Worm (Caenorhabditis elegans): ENCODE results near the gene ZK863.1.

Gene ZK863.1

DNA sequence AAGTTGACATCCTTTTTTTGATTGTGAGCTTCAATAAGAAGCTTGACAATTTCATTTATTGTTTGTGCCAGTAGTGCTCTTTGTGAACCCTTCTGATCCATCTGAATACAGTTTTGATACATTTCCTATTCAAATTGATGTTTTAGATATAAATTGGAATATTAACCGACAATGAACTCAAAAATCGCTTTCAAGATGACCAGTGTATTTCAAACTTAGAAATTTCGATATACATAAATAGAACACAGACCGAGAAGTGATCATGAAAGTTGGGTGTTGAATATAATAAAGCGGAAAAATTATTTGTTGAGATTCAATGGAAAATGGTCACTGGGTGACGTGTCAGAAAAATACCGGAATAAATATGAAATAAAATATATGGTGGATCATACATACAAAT is 11.3 kb upstream of the ZK863.1 start, which contains the start of gene elpc-3:
Gene elpc-3 (minus strand): TSS at position 101 of the 400 bp plus-strand sequence.
- TF ChIP-seq fkh-10 (GFP tag; optimal IDR thresholded peaks at IDR 0.05) (no peak), hmg-11 (tag; optimal IDR thresholded peaks at IDR 0.05) (no peak), ceh-16 (tag; optimal IDR thresholded peaks at IDR 0.05) (no peak), R02D3.7 (tag; optimal IDR thresholded peaks at IDR 0.05) (no peak), unc-39 (tag; optimal IDR thresholded peaks at IDR 0.05) (no peak), mml-1 (tag; optimal IDR thresholded peaks at IDR 0.05) (no peak), ama-1 (optimal IDR thresholded peaks at IDR 0.05) (no peak), nhr-23 (tag; optimal IDR thresholded peaks at IDR 0.05) (no peak), sea-2 (GFP tag; optimal IDR thresholded peaks at IDR 0.05) (no peak), snpc-4 (tag; optimal IDR thresholded peaks at IDR 0.05) (no peak), lin-39 (tag; optimal IDR thresholded peaks at IDR 0.05) (no peak), nhr-237 (tag; optimal IDR thresholded peaks at IDR 0.05) (no peak), unc-62 (GFP tag; optimal IDR thresholded peaks at IDR 0.05) (no peak), aly-2 (tag; optimal IDR thresholded peaks at IDR 0.05) (no peak), egl-5 (tag; optimal IDR thresholded peaks at IDR 0.05) (no peak)

DNA sequence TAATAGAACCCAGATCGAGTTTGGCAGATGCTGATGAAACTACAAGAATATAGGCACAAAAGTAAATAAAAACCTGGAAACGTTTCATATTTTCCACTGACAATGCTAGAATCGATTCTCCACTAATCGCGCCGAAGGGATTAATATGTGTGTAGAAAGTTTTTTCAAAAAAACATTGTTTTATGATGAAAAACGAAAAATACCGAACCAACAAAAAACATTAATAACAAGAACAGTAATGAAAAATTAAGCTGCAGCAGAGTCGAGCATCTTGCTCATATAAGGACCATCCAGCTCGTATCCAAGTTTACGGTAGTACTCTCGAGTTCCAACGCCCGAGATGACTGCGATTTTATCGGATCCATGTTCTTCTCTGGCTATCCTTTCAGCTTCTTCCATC is 9.3 kb upstream of the ZK863.1 start, which contains the start of gene clec-224:
Gene clec-224 (minus strand): TSS at position 101 of the 400 bp plus-strand sequence.
- TF ChIP-seq nhr-23 (tag; optimal IDR thresholded peaks at IDR 0.05): no peak
- no peak for TF ChIP-seq pha-4 (tag; optimal IDR thresholded peaks at IDR 0.05)
- TF ChIP-seq nhr-12 (tag; optimal IDR thresholded peaks at IDR 0.05): no peak
- no peak for TF ChIP-seq snpc-4 (tag; optimal IDR thresholded peaks at IDR 0.05)
- TF ChIP-seq sea-2 (GFP tag; optimal IDR thresholded peaks at IDR 0.05): no peak
- no peak for TF ChIP-seq R02D3.7 (tag; optimal IDR thresholded peaks at IDR 0.05)
- no peak for TF ChIP-seq nhr-28 (tag; optimal IDR thresholded peaks at IDR 0.05)
- TF ChIP-seq nhr-43 (tag; optimal IDR thresholded peaks at IDR 0.05; ENCODE audit: poor library complexity, severe bottlenecking): no peak
- TF ChIP-seq mml-1 (tag; optimal IDR thresholded peaks at IDR 0.05): no peak
- no peak for TF ChIP-seq elt-2 (tag; optimal IDR thresholded peaks at IDR 0.05)
- no peak for TF ChIP-seq nfya-1 (tag; optimal IDR thresholded peaks at IDR 0.05; ENCODE audit: insufficient read depth)
- no peak for TF ChIP-seq ceh-16 (tag; optimal IDR thresholded peaks at IDR 0.05)
- TF ChIP-seq elt-3 (tag; optimal IDR thresholded peaks at IDR 0.05): no peak
- TF ChIP-seq pqm-1 (tag; optimal IDR thresholded peaks at IDR 0.05): no peak
- TF ChIP-seq lin-39 (tag; optimal IDR thresholded peaks at IDR 0.05): no peak

DNA sequence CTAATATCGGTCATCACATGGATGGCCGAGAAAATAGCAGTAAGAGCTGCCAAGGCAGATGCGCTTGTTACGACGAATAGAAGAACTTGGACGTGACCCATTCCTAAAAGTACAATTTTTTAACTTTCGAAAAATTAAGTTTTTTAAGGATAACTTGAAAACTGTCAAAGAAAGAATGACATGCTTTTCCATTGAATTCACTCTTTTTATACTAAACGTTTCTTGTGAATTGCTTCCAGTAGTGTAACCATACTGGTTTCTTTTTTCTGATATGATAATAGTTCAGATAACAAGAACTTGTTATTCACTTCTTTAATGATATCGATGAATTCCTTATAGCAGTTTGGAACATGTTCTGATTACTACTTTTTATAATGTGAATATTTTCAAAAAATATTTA is 2.4 kb downstream of the ZK863.1 start, which contains the start of gene col-37:
Gene col-37 (minus strand): TSS at position 101 of the 400 bp plus-strand sequence.
- TF ChIP-seq R02D3.7 (tag; optimal IDR thresholded peaks at IDR 0.05): no peak

DNA sequence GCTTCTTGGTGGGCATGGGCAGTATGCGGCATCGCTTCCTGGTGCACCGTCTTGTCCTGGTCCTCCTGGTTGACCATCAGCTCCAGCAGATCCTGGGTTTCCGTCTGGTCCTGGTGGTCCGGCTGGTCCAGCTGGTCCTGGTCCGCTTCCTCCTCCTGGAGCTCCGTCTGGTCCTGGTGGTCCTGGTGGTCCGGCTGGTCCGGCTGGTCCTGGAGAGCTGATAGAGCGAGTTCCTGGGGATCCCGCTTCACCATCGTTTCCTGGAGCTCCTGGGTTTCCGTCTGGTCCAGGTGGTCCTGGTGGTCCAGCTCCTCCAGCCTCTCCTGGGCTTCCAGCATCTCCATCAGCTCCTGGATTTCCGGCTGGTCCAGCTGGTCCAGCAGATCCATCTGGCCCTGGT is 3.0 kb downstream of the ZK863.1 start:
- no peak for TF ChIP-seq lin-39 (tag; optimal IDR thresholded peaks at IDR 0.05)
- TF ChIP-seq fkh-10 (GFP tag; optimal IDR thresholded peaks at IDR 0.05): no peak
- no peak for TF ChIP-seq ztf-4 (tag; optimal IDR thresholded peaks at IDR 0.05)
- TF ChIP-seq fkh-2 (tag; optimal IDR thresholded peaks at IDR 0.05): no peak
- TF ChIP-seq nhr-25 (tag; optimal IDR thresholded peaks at IDR 0.05): no peak
- no peak for TF ChIP-seq tbx-2 (tag; optimal IDR thresholded peaks at IDR 0.05)
- no peak for TF ChIP-seq elt-3 (tag; optimal IDR thresholded peaks at IDR 0.05)
- TF ChIP-seq eor-1 (tag; optimal IDR thresholded peaks at IDR 0.05): no peak
- TF ChIP-seq pha-4 (tag; optimal IDR thresholded peaks at IDR 0.05): no peak

DNA sequence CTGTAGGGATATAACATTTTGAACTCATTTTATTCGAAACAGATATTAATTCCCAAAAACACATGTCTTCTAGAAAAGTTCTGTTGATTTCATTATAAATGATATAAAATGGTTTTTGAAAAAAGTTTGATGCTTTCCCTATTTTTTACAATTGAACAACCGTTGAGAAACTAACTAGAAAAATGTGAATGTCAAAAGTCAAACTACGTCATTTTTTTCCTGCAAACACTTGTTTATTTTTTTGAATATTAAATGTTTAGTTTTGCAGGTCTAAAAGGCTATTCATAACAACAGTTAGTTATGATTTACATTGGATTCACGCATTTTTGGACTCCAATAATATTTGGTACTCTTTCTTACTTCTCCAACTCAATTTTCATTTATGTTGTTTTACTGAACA is 7.1 kb downstream of the ZK863.1 start, which contains the start of gene srj-4:
Gene srj-4 (plus strand): TSS at position 301 of the 400 bp plus-strand sequence.
- TF ChIP-seq ztf-11 (tag; optimal IDR thresholded peaks at IDR 0.05) (no peak), ztf-4 (tag; optimal IDR thresholded peaks at IDR 0.05) (no peak), lsy-12 (tag; optimal IDR thresholded peaks at IDR 0.05) (no peak), unc-39 (tag; optimal IDR thresholded peaks at IDR 0.05) (no peak), ZK546.5 (tag; optimal IDR thresholded peaks at IDR 0.05) (no peak), lin-39 (tag; optimal IDR thresholded peaks at IDR 0.05) (no peak), nhr-25 (tag; optimal IDR thresholded peaks at IDR 0.05) (no peak), jun-1 (tag; optimal IDR thresholded peaks at IDR 0.05) (no peak), R02D3.7 (tag; optimal IDR thresholded peaks at IDR 0.05) (no peak), nhr-11 (tag; optimal IDR thresholded peaks at IDR 0.05) (no peak), fkh-2 (tag; optimal IDR thresholded peaks at IDR 0.05) (no peak), lin-15B (tag; optimal IDR thresholded peaks at IDR 0.05) (no peak), nhr-76 (tag; optimal IDR thresholded peaks at IDR 0.05) (no peak), skn-1 (tag; optimal IDR thresholded peaks at IDR 0.05) (no peak), egl-27 (tag; optimal IDR thresholded peaks at IDR 0.05) (no peak), elt-3 (tag; optimal IDR thresholded peaks at IDR 0.05) (no peak), ceh-16 (tag; optimal IDR thresholded peaks at IDR 0.05) (no peak), nhr-28 (tag; optimal IDR thresholded peaks at IDR 0.05) (no peak), nhr-237 (tag; optimal IDR thresholded peaks at IDR 0.05) (no peak), daf-12 (tag; optimal IDR thresholded peaks at IDR 0.05) (no peak)

Data from whole organism, L3 larva.